Fruit fly (Drosophila melanogaster) whole organism, pupa: Measurements from ENCODE around the gene Asator.
A peak's percentile ranks its signal among the peaks of the same experiment; 100 is the strongest.

Source experiments
- CG14655 ChIP-seq: fragments of 200-800 bp; sonication (Bioruptor generic); optimal IDR thresholded peaks from 3 replicates; lab custom pipeline; 2017; ENCODE audit warnings: mild to moderate bottlenecking, missing biosample characterization, missing genetic modification reagents, missing genetic modification characterization
- CG15710 ChIP-seq: fragments of 200-800 bp; sonication (Bioruptor generic); optimal IDR thresholded peaks from 2 replicates; lab custom pipeline; 2018; ENCODE audit warnings: missing biosample characterization, mild to moderate bottlenecking, missing genetic modification characterization, moderate library complexity
- CG17806 ChIP-seq: fragments of 200-800 bp; sonication (Bioruptor generic); optimal IDR thresholded peaks from 2 replicates; lab custom pipeline; 2018; ENCODE audit warnings: missing biosample characterization, mild to moderate bottlenecking, missing genetic modification characterization, moderate library complexity
- CG32121 ChIP-seq: fragments of 200-800 bp; sonication (Bioruptor generic); IDR thresholded peaks from 2 replicates; pipeline ENCODE4 v1.3.6; 2022; ENCODE audit warnings: missing biosample characterization, missing genetic modification characterization
- CG34367 ChIP-seq: fragments of 200-800 bp; sonication (Bioruptor generic); optimal IDR thresholded peaks from 2 replicates; lab custom pipeline; 2018; ENCODE audit warnings: missing biosample characterization, mild to moderate bottlenecking, missing genetic modification characterization
- CG4496 ChIP-seq: fragments of 200-800 bp; sonication (Bioruptor generic); IDR thresholded peaks from 3 replicates; pipeline ENCODE4 v1.3.6; 2022; ENCODE audit warnings: missing biosample characterization, missing genetic modification characterization
- CG8159 ChIP-seq: fragments of 200-800 bp; sonication (Bioruptor generic); optimal IDR thresholded peaks from 3 replicates; lab custom pipeline; 2018; ENCODE audit warnings: missing biosample characterization, mild to moderate bottlenecking, missing genetic modification characterization, moderate library complexity
- CG8301 ChIP-seq: fragments of 200-800 bp; sonication (Bioruptor generic); optimal IDR thresholded peaks from 2 replicates; lab custom pipeline; 2018; ENCODE audit warnings: missing biosample characterization, mild to moderate bottlenecking, missing genetic modification characterization
- CG9948 ChIP-seq: fragments of 200-800 bp; sonication (Bioruptor generic); optimal IDR thresholded peaks from 2 replicates; lab custom pipeline; 2018; ENCODE audit warnings: missing biosample characterization, mild to moderate bottlenecking, missing genetic modification characterization, moderate library complexity
- EcR ChIP-seq: fragments of 200-800 bp; sonication (Bioruptor generic); optimal IDR thresholded peaks from 3 replicates; lab custom pipeline; 2019; ENCODE audit warnings: missing biosample characterization, missing genetic modification characterization, mild to moderate bottlenecking, moderate library complexity, missing genetic modification reagents
- Ets98B ChIP-seq: fragments of 200-800 bp; sonication (Bioruptor generic); IDR thresholded peaks from 2 replicates; pipeline ENCODE4 v1.3.6; 2022; ENCODE audit warnings: missing biosample characterization, missing genetic modification characterization
- Pif1A ChIP-seq: fragments of 200-800 bp; sonication (Bioruptor generic); optimal IDR thresholded peaks from 3 replicates; lab custom pipeline; 2016; ENCODE audit warnings: missing biosample characterization, missing genetic modification characterization
- Pif1B ChIP-seq: fragments of 200-800 bp; sonication (Bioruptor generic); optimal IDR thresholded peaks from 3 replicates; lab custom pipeline; 2016; ENCODE audit warnings: missing biosample characterization, missing genetic modification characterization
- fd96Ca ChIP-seq: fragments of 200-800 bp; sonication (Bioruptor generic); IDR thresholded peaks from 3 replicates; pipeline ENCODE4 v1.3.6; 2022; ENCODE audit warnings: missing biosample characterization, missing genetic modification characterization

dm6 chr4:507252-508202 is 18.7 kb upstream of the Asator start:
- TF ChIP-seq CG4496 (GFP tag; lab: Robert Waterston, UW) (no peak; the same call in 1 of the 3 replicates), fd96Ca (GFP tag; lab: Robert Waterston, UW) (no peak), Pif1B (GFP tag; lab: Kevin White, UChicago) (no peak), CG15710 (no peak), CG34367 (tag; lab: Kevin White, UChicago) (no peak), EcR (GFP tag; lab: Kevin White, UChicago) (peak; percentile 31), CG8301 (tag; lab: Kevin White, UChicago) (no peak), CG17806 (no peak), CG8159 (tag; lab: Kevin White, UChicago) (no peak), Ets98B (GFP tag; lab: Robert Waterston, UW) (no peak), CG14655 (GFP tag; lab: Kevin White, UChicago) (no peak), CG32121 (GFP tag; lab: Robert Waterston, UW) (no peak), CG9948 (tag; lab: Kevin White, UChicago) (no peak), Pif1A (GFP tag; lab: Kevin White, UChicago) (no peak)
